Worm (Caenorhabditis elegans) whole organism, L4/young adult: ENCODE data around the gene cdr-1.

Experiments
- W03F9.2 ChIP-seq: fragments of 150-350 bp; optimal IDR thresholded peaks from 2 replicates; lab custom pipeline; 2014; ENCODE audit warnings: missing biosample characterization, missing genetic modification characterization
- him-1 ChIP-seq: sonication (generic microtip); optimal IDR thresholded peaks from 2 replicates; lab custom pipeline; 2016; ENCODE audit warnings: missing genotype, missing genetic modification reagents, missing genetic modification characterization, missing compliant biosample characterization

DNA sequence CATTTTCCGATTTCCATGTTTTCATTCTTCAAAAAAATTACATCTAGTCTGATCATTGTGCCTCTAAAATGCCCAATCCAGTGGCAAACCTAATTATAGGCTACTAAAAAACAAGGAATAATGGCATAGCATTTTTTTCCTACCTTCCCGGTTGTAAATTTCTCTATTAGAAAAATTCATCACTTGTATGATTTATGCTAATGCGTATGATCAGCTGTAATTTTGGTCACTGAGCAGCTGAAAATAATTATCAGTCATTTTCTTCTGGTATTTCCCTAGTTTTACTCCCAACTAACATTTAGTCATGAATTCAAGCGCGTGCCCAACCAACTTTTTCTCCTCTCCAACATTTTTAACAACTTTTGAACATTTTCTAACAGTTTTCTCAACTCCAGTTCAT is 34.4 kb downstream of the cdr-1 start, which contains the start of gene srh-186:
- TF ChIP-seq him-1 (tag; lab: Kevin White, UChicago), result no peak
- no peak for TF ChIP-seq W03F9.2 (tag; lab: Kevin White, UChicago)
